Fruit fly (Drosophila melanogaster) whole organism, embryonic: ENCODE measurements around the gene Tsr1.

Experiments used
- Aef1 ChIP-seq: fragments of 200-800 bp; sonication (Bioruptor generic); IDR thresholded peaks from 3 replicates; pipeline ENCODE4 v1.3.6; 2022; ENCODE audit warnings: missing biosample characterization, missing genetic modification characterization
- CG10267 ChIP-seq: fragments of 200-800 bp; sonication (Bioruptor generic); optimal IDR thresholded peaks from 2 replicates; lab custom pipeline; 2018; ENCODE audit warnings: missing biosample characterization, mild to moderate bottlenecking, missing genetic modification characterization, moderate library complexity
- CG12155 ChIP-seq: fragments of 200-800 bp; sonication (Bioruptor generic); optimal IDR thresholded peaks from 3 replicates; lab custom pipeline; 2016; ENCODE audit warnings: missing biosample characterization, missing genetic modification characterization
- CG13296 ChIP-seq: fragments of 200-800 bp; sonication (Bioruptor generic); optimal IDR thresholded peaks from 3 replicates; lab custom pipeline; 2018; ENCODE audit warnings: missing biosample characterization, mild to moderate bottlenecking, missing genetic modification characterization
- CG15479 ChIP-seq: fragments of 200-800 bp; sonication (Bioruptor generic); optimal IDR thresholded peaks from 3 replicates; lab custom pipeline; 2019; ENCODE audit warnings: missing biosample characterization, mild to moderate bottlenecking, missing genetic modification characterization, moderate library complexity
- CG1603 ChIP-seq: fragments of 200-800 bp; sonication (Bioruptor generic); optimal IDR thresholded peaks from 2 replicates; lab custom pipeline; 2019; ENCODE audit warnings: missing biosample characterization, mild to moderate bottlenecking, missing genetic modification characterization, moderate library complexity
- CG3163 ChIP-seq: fragments of 200-800 bp; sonication (Bioruptor generic); optimal IDR thresholded peaks from 3 replicates; lab custom pipeline; 2016; ENCODE audit warnings: missing biosample characterization, missing genetic modification characterization
- CG33213 ChIP-seq: fragments of 200-800 bp; sonication (Bioruptor generic); optimal IDR thresholded peaks from 3 replicates; lab custom pipeline; 2016; ENCODE audit warnings: missing biosample characterization, missing genetic modification characterization
- CG3847 ChIP-seq: fragments of 200-800 bp; sonication (Bioruptor generic); IDR thresholded peaks from 2 replicates; pipeline ENCODE4 v1.3.6; 2022; ENCODE audit warnings: missing biosample characterization, missing genetic modification characterization
- CG6854 ChIP-seq: fragments of 200-800 bp; sonication (Bioruptor generic); optimal IDR thresholded peaks from 3 replicates; lab custom pipeline; 2017; ENCODE audit warnings: missing biosample characterization, mild to moderate bottlenecking, missing genetic modification characterization
- CG9727 ChIP-seq: fragments of 200-800 bp; sonication (Bioruptor generic); optimal IDR thresholded peaks from 3 replicates; lab custom pipeline; 2017; ENCODE audit warnings: missing biosample characterization, mild to moderate bottlenecking, missing genetic modification characterization
- CTCF ChIP-seq: fragments of 200-800 bp; sonication (Bioruptor generic); optimal IDR thresholded peaks from 2 replicates; lab custom pipeline; 2017; ENCODE audit warnings: missing biosample characterization, mild to moderate bottlenecking, missing genetic modification characterization, moderate library complexity
- D19A ChIP-seq: fragments of 200-800 bp; optimal IDR thresholded peaks from 3 replicates; lab custom pipeline; 2019; ENCODE audit warnings: missing biosample characterization, mild to moderate bottlenecking, missing genetic modification characterization, moderate library complexity
- Dll ChIP-seq: fragments of 200-800 bp; sonication (Bioruptor generic); IDR thresholded peaks from 4 replicates; pipeline ENCODE4 v1.3.6; 2022; ENCODE audit warnings: missing biosample characterization, missing genetic modification characterization; ENCODE audit not compliant: partially characterized antibody
- Doc2 ChIP-seq: fragments of 200-800 bp; sonication (Bioruptor generic); IDR thresholded peaks from 2 replicates; pipeline ENCODE4 v1.3.6; 2022; ENCODE audit warnings: missing biosample characterization, missing genetic modification characterization
- Doc3 ChIP-seq: fragments of 200-800 bp; sonication (Bioruptor generic); IDR thresholded peaks from 3 replicates; pipeline ENCODE4 v1.3.6; 2022; ENCODE audit warnings: missing biosample characterization, missing genetic modification characterization; ENCODE audit not compliant: partially characterized antibody
- Drgx ChIP-seq: fragments of 200-800 bp; sonication (Bioruptor generic); IDR thresholded peaks from 2 replicates; pipeline ENCODE4 v1.3.6; 2022; ENCODE audit warnings: missing biosample characterization, missing genetic modification characterization
- ERR ChIP-seq: fragments of 200-800 bp; sonication (Bioruptor generic); optimal IDR thresholded peaks from 2 replicates; lab custom pipeline; 2016; ENCODE audit warnings: missing biosample characterization, missing genetic modification characterization
- HHEX ChIP-seq: fragments of 200-800 bp; sonication (Bioruptor generic); optimal IDR thresholded peaks from 3 replicates; lab custom pipeline; 2017; ENCODE audit warnings: missing biosample characterization, mild to moderate bottlenecking, missing genetic modification characterization, missing genetic modification reagents
- HLH4C ChIP-seq: fragments of 200-800 bp; sonication (Bioruptor generic); IDR thresholded peaks from 3 replicates; pipeline ENCODE4 v1.3.6; 2022; ENCODE audit warnings: missing biosample characterization, missing genetic modification characterization; ENCODE audit not compliant: partially characterized antibody
- HmgD ChIP-seq: fragments of 200-800 bp; sonication (Bioruptor generic); optimal IDR thresholded peaks from 3 replicates; lab custom pipeline; 2016; ENCODE audit warnings: missing biosample characterization, missing genetic modification characterization
- Hmr ChIP-seq: fragments of 200-800 bp; sonication (Bioruptor generic); optimal IDR thresholded peaks from 3 replicates; lab custom pipeline; 2017; ENCODE audit warnings: mild to moderate bottlenecking, missing biosample characterization, missing genetic modification reagents, missing genetic modification characterization
- NFAT ChIP-seq: fragments of 200-800 bp; sonication (Bioruptor generic); IDR thresholded peaks from 2 replicates; pipeline ENCODE4 v1.3.6; 2022; ENCODE audit warnings: missing biosample characterization, missing genetic modification characterization
- Oaz ChIP-seq: fragments of 200-800 bp; sonication (Bioruptor generic); IDR thresholded peaks from 2 replicates; pipeline ENCODE4 v1.3.6; 2022; ENCODE audit warnings: missing biosample characterization, missing genetic modification characterization
- Oli ChIP-seq: fragments of 200-800 bp; sonication (Bioruptor generic); optimal IDR thresholded peaks from 2 replicates; lab custom pipeline; 2018; ENCODE audit warnings: missing biosample characterization, mild to moderate bottlenecking, missing genetic modification characterization, moderate library complexity
- Six4 ChIP-seq: fragments of 200-800 bp; sonication (Bioruptor generic); optimal IDR thresholded peaks from 2 replicates; lab custom pipeline; 2016; ENCODE audit warnings: missing biosample characterization, missing genetic modification characterization
- Sry-β ChIP-seq: fragments of 200-800 bp; sonication (Bioruptor generic); optimal IDR thresholded peaks from 2 replicates; lab custom pipeline; 2018; ENCODE audit warnings: missing biosample characterization, mild to moderate bottlenecking, missing genetic modification characterization, moderate library complexity
- Sry-δ ChIP-seq: fragments of 200-800 bp; sonication (Bioruptor generic); optimal IDR thresholded peaks from 2 replicates; lab custom pipeline; 2016; ENCODE audit warnings: missing biosample characterization, missing genetic modification characterization
- Ssrp ChIP-seq: fragments of 200-800 bp; sonication (Bioruptor generic); optimal IDR thresholded peaks from 2 replicates; lab custom pipeline; 2018; ENCODE audit warnings: missing biosample characterization, mild to moderate bottlenecking, missing genetic modification characterization, moderate library complexity
- Tbp ChIP-seq: fragments of >200 bp; optimal IDR thresholded peaks from 2 replicates; lab custom pipeline; 2018; ENCODE audit warnings: missing biosample characterization, missing genetic modification characterization
- az2 ChIP-seq: fragments of 200-800 bp; sonication (Bioruptor generic); optimal IDR thresholded peaks from 3 replicates; lab custom pipeline; 2016; ENCODE audit warnings: missing biosample characterization, missing genetic modification characterization
- bbx ChIP-seq: fragments of 200-800 bp; sonication (Bioruptor generic); IDR thresholded peaks from 2 replicates; pipeline ENCODE4 v1.3.6; 2022; ENCODE audit warnings: missing biosample characterization, missing genetic modification characterization; ENCODE audit not compliant: partially characterized antibody
- bsh ChIP-seq, 2 experiments: fragments of 200-800 bp; sonication (Bioruptor generic); optimal IDR thresholded peaks; 2 replicates each; lab custom pipeline; 2017 to 2018; ENCODE audit warnings: mild to moderate bottlenecking in 2 of 2, missing biosample characterization in 2 of 2, missing genetic modification characterization in 2 of 2, moderate library complexity in 1 of 2
- chinmo ChIP-seq: fragments of 200-800 bp; sonication (Bioruptor generic); IDR thresholded peaks from 4 replicates; pipeline ENCODE4 v1.3.6; 2022; ENCODE audit warnings: missing biosample characterization, missing genetic modification characterization; ENCODE audit not compliant: partially characterized antibody
- crc ChIP-seq: fragments of 200-800 bp; sonication (Bioruptor generic); optimal IDR thresholded peaks from 2 replicates; lab custom pipeline; 2016; ENCODE audit warnings: missing biosample characterization, missing genetic modification characterization
- gcm ChIP-seq: fragments of 200-800 bp; sonication (Bioruptor generic); optimal IDR thresholded peaks from 2 replicates; lab custom pipeline; 2019; ENCODE audit warnings: missing biosample characterization, mild to moderate bottlenecking, missing genetic modification characterization, moderate library complexity
- grn ChIP-seq: fragments of 200-800 bp; sonication (Bioruptor generic); optimal IDR thresholded peaks from 3 replicates; lab custom pipeline; 2017; ENCODE audit warnings: missing biosample characterization, missing genetic modification characterization
- h ChIP-seq: fragments of >200 bp; optimal IDR thresholded peaks from 2 replicates; lab custom pipeline; 2017
- hb ChIP-seq: fragments of 200-800 bp; sonication (Bioruptor generic); IDR thresholded peaks from 3 replicates; pipeline ENCODE4 v1.3.6; 2022; ENCODE audit warnings: missing biosample characterization, missing genetic modification characterization; ENCODE audit not compliant: partially characterized antibody
- ind ChIP-seq: fragments of 200-800 bp; sonication (Bioruptor generic); optimal IDR thresholded peaks from 3 replicates; lab custom pipeline; 2016; ENCODE audit warnings: missing biosample characterization, missing genetic modification characterization
- inv ChIP-seq: fragments of 200-800 bp; sonication (Bioruptor generic); IDR thresholded peaks from 2 replicates; pipeline ENCODE4 v1.3.6; 2022; ENCODE audit warnings: missing biosample characterization, missing genetic modification characterization; ENCODE audit not compliant: partially characterized antibody
- jigr1 ChIP-seq: fragments of 200-800 bp; sonication (Bioruptor generic); IDR thresholded peaks from 3 replicates; pipeline ENCODE4 v1.3.6; 2022; ENCODE audit warnings: missing biosample characterization, missing genetic modification characterization
- otp ChIP-seq: fragments of 200-800 bp; sonication (Bioruptor generic); IDR thresholded peaks from 3 replicates; pipeline ENCODE4, ENCODE4 v1.3.6; 2022; ENCODE audit warnings: missing biosample characterization, missing genetic modification characterization
- pan ChIP-seq, 4 experiments: fragments of >200 bp in 3 of 4; fragments of 200-800 bp in 1 of 4; sonication (Bioruptor generic) in 1 of 4; optimal IDR thresholded peaks in 3 of 4; IDR thresholded peaks in 1 of 4; 2 replicates each; pipeline versions ENCODE4 v1.3.6 to Lab custom; 2017 to 2022; ENCODE audit warnings: missing biosample characterization in 2 of 4, missing genetic modification characterization in 2 of 4, mixed read lengths in 1 of 4
- psq ChIP-seq: fragments of 200-800 bp; sonication (Bioruptor generic); optimal IDR thresholded peaks from 2 replicates; lab custom pipeline; 2017; ENCODE audit warnings: missing biosample characterization, missing genetic modification characterization
- ro ChIP-seq: fragments of 200-800 bp; sonication (Bioruptor generic); IDR thresholded peaks from 2 replicates; pipeline ENCODE4 v1.3.6; 2022; ENCODE audit warnings: missing biosample characterization, missing genetic modification characterization
- run ChIP-seq: fragments of 200-800 bp; sonication (Bioruptor generic); optimal IDR thresholded peaks from 3 replicates; lab custom pipeline; 2018; ENCODE audit warnings: missing biosample characterization, mild to moderate bottlenecking, missing genetic modification characterization
- stwl ChIP-seq: fragments of 200-800 bp; sonication (Bioruptor generic); optimal IDR thresholded peaks from 3 replicates; lab custom pipeline; 2018; ENCODE audit warnings: missing biosample characterization, mild to moderate bottlenecking, missing genetic modification characterization, moderate library complexity
- trem ChIP-seq: fragments of 200-800 bp; optimal IDR thresholded peaks from 3 replicates; lab custom pipeline; 2019; ENCODE audit warnings: missing biosample characterization, mild to moderate bottlenecking, missing genetic modification characterization, moderate library complexity

Gene Tsr1

DNA sequence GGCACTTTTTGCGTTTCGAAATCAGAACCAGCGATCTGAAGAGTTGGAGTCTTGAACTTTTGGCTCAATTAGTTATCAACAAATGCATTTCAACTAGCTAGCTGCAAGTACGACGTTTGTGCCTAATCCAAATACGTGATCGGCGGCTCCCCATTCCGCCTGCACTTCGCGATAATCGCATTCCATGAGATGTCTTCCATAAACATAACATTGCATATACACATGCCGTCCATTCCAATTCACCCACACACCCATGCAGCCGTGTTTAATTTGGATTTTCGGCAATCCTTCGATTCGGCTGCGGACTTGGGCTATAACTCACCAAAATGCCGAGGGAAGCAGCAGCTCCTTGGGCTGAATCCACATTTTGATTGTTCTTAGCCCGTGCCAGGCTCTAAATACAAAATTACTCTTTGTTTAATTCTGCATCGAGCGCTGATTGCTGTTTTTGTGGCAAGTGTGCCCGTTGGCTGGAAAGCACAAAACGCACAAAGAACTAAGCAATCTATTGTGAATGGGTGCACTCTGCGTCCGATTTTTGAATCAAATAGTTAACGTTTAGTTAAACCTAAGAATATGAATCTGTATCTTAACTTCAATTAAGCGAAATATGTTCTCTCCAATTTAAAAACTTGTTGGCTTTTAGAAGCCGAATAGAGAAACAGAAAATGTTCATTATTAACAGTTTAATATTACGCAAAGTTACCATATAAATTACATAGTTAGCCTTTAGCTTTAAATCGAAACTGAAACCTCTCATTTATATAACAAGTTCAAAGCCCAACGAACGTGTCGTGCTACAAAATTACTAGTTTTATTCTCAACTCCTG, 8.5 kb downstream of the Tsr1 start, which contains the start of the genes Tbc1d8-9 and CG32436 (continued):
- TF ChIP-seq HLH4C (GFP tag; lab: Robert Waterston, UW), result no peak
- TF ChIP-seq bsh (GFP tag; optimal IDR thresholded peaks at IDR 0.05; lab: Kevin White, UChicago), result no peak
- TF ChIP-seq psq (GFP tag; lab: Kevin White, UChicago), result no peak
- no peak for TF ChIP-seq NFAT (GFP tag; lab: Robert Waterston, UW)
- no peak for TF ChIP-seq gcm (GFP tag; lab: Kevin White, UChicago)
- TF ChIP-seq grn (GFP tag; lab: Kevin White, UChicago), result no peak
- peak; percentile 15 for TF ChIP-seq CTCF (GFP tag; lab: Kevin White, UChicago)
- TF ChIP-seq otp (GFP tag; lab: Robert Waterston, UW), result no peak
- no peak for TF ChIP-seq CG15479
- no peak for TF ChIP-seq HmgD (GFP tag; lab: Kevin White, UChicago)
- TF ChIP-seq trem, result peak; percentile 60
- no peak for TF ChIP-seq Oaz (GFP tag; lab: Robert Waterston, UW)
- no peak for TF ChIP-seq Hmr (GFP tag; lab: Kevin White, UChicago)
- TF ChIP-seq Oli (tag; lab: Kevin White, UChicago), result no peak
- no peak for TF ChIP-seq Doc3
- no peak for TF ChIP-seq pan (optimal IDR thresholded peaks at IDR 0.05; lab: Kevin White, UChicago)
- no peak for TF ChIP-seq pan (GFP tag; optimal IDR thresholded peaks at IDR 0.05 in 1 of 2, IDR thresholded peaks at IDR 0.05 in 1 of 2)
- no peak for TF ChIP-seq run (tag; lab: Kevin White, UChicago)
- no peak for TF ChIP-seq ERR (GFP tag; lab: Kevin White, UChicago)
- TF ChIP-seq CG3847, result peak; percentile 23; the same call in 1 of the 2 replicates
- no peak for TF ChIP-seq crc (GFP tag; lab: Kevin White, UChicago)
- TF ChIP-seq CG1603, result peak; percentile 60
- TF ChIP-seq stwl, result peak; percentile 89
- TF ChIP-seq Drgx (GFP tag; lab: Robert Waterston, UW), result no peak; the same call in 1 of the 2 replicates
- TF ChIP-seq CG10267 (tag; lab: Kevin White, UChicago), result peak; percentile 24
- no peak for TF ChIP-seq ro
- no peak for TF ChIP-seq Six4 (GFP tag; lab: Kevin White, UChicago)
- TF ChIP-seq Aef1 (GFP tag; lab: Robert Waterston, UW), result peak; percentile 69; the same call in 2 of the 3 replicates
- TF ChIP-seq Ssrp (tag; lab: Kevin White, UChicago), result no peak
- no peak for TF ChIP-seq jigr1 (GFP tag; lab: Robert Waterston, UW)
- no peak for TF ChIP-seq D19A (tag; lab: Kevin White, UChicago)
- no peak for TF ChIP-seq CG3163 (GFP tag; lab: Kevin White, UChicago)
- TF ChIP-seq CG33213 (GFP tag; lab: Kevin White, UChicago), result peak; percentile 14
- TF ChIP-seq chinmo (GFP tag; lab: Robert Waterston, UW), result 0 out of 4 replicates have a peak, but pooled peaks have one; percentile 75
- TF ChIP-seq Tbp (GFP tag; lab: Kevin White, UChicago), result no peak
- no peak for TF ChIP-seq HHEX (GFP tag; lab: Kevin White, UChicago)
- no peak for TF ChIP-seq CG6854 (GFP tag; lab: Kevin White, UChicago)
- TF ChIP-seq ind (GFP tag; lab: Kevin White, UChicago), result no peak
- TF ChIP-seq Sry-δ (GFP tag; lab: Kevin White, UChicago), result peak; percentile 51
- TF ChIP-seq bbx (GFP tag; lab: Robert Waterston, UW), result peak; percentile 46; the same call in 1 of the 2 replicates
- TF ChIP-seq inv (GFP tag; lab: Robert Waterston, UW), result no peak
- TF ChIP-seq Doc2 (GFP tag; lab: Robert Waterston, UW), result no peak
- no peak for TF ChIP-seq CG12155 (GFP tag; lab: Kevin White, UChicago)
- TF ChIP-seq CG13296 (GFP tag; lab: Kevin White, UChicago), result no peak
- no peak for TF ChIP-seq hb (GFP tag; lab: Robert Waterston, UW)
- peak; percentile 38; the same call in 1 of the 4 replicates for TF ChIP-seq Dll (GFP tag; lab: Robert Waterston, UW)
- no peak for TF ChIP-seq CG9727 (GFP tag; lab: Kevin White, UChicago)
- no peak for TF ChIP-seq Sry-β (GFP tag; lab: Kevin White, UChicago)
- no peak for TF ChIP-seq az2 (GFP tag; lab: Kevin White, UChicago)
- TF ChIP-seq h (lab: Kevin White, UChicago), result no peak
